Worm (Caenorhabditis elegans) whole organism, young adult: ENCODE measurements around the gene str-180.

ENCODE experiments used
- B0019.2 ChIP-seq: fragments of 200-800 bp; sonication (Bioruptor generic); conservative IDR thresholded peaks from 2 replicates; pipeline ENCODE4 v1.3.6; 2022; ENCODE audit warnings: missing genetic modification reagents, missing genetic modification characterization, missing compliant biosample characterization
- B0261.1 ChIP-seq: sonication (generic microtip); optimal IDR thresholded peaks from 2 replicates; lab custom pipeline; 2016; ENCODE audit warnings: mild to moderate bottlenecking, missing genetic modification characterization, moderate library complexity, missing compliant biosample characterization
- F33H1.4 ChIP-seq: fragments of 200-800 bp; sonication (Bioruptor generic); IDR thresholded peaks from 2 replicates; pipeline ENCODE4 v1.3.6; 2022; ENCODE audit warnings: missing genetic modification reagents, missing genetic modification characterization, missing compliant biosample characterization
- F37B4.10 ChIP-seq: fragments of 200-800 bp; sonication (Bioruptor generic); IDR thresholded peaks from 2 replicates; pipeline ENCODE4 v1.3.6; 2022; ENCODE audit warnings: missing genetic modification characterization, missing compliant biosample characterization
- F52B5.7 ChIP-seq: sonication (generic microtip); optimal IDR thresholded peaks from 2 replicates; lab custom pipeline; 2016; ENCODE audit warnings: mild to moderate bottlenecking, missing genetic modification characterization, missing compliant biosample characterization
- F55B11.4 ChIP-seq: sonication (generic microtip); optimal IDR thresholded peaks from 2 replicates; lab custom pipeline; 2016; ENCODE audit warnings: missing compliant biosample characterization, missing genetic modification characterization, borderline replicate concordance; ENCODE audit not compliant: insufficient read depth
- F57A8.1 ChIP-seq: fragments of 200-800 bp; sonication (Bioruptor generic); optimal IDR thresholded peaks from 2 replicates; lab custom pipeline; 2018; ENCODE audit warnings: mild to moderate bottlenecking, missing genetic modification characterization, moderate library complexity, missing compliant biosample characterization
- T26A5.8 ChIP-seq: sonication (generic microtip); optimal IDR thresholded peaks from 2 replicates; lab custom pipeline; 2016; ENCODE audit warnings: missing genetic modification characterization, missing compliant biosample characterization
- Y56A3A.18 ChIP-seq: fragments of 200-800 bp; sonication (Bioruptor generic); IDR thresholded peaks from 2 replicates; pipeline ENCODE4 v1.3.6; 2022; ENCODE audit warnings: missing genetic modification reagents, missing genetic modification characterization, missing compliant biosample characterization
- Y67H2A.10 ChIP-seq: fragments of 200-800 bp; sonication (Bioruptor generic); conservative IDR thresholded peaks from 2 replicates; pipeline ENCODE4 v1.3.6; 2022; ENCODE audit warnings: missing genetic modification reagents, missing genetic modification characterization, missing compliant biosample characterization
- akir-1 ChIP-seq: fragments of 200-800 bp; sonication (Bioruptor generic); optimal IDR thresholded peaks from 2 replicates; lab custom pipeline; 2018; ENCODE audit warnings: mild to moderate bottlenecking, missing genetic modification characterization, moderate library complexity, missing compliant biosample characterization
- atf-7 ChIP-seq: sonication (generic microtip); optimal IDR thresholded peaks from 2 replicates; lab custom pipeline; 2017; ENCODE audit warnings: mild to moderate bottlenecking, missing genetic modification characterization, missing compliant biosample characterization
- attf-5 ChIP-seq: fragments of 200-800 bp; sonication (Bioruptor generic); optimal IDR thresholded peaks from 2 replicates; lab custom pipeline; 2018; ENCODE audit warnings: mild to moderate bottlenecking, missing genetic modification characterization, missing compliant biosample characterization
- ccch-3 ChIP-seq: fragments of 200-800 bp; sonication (Bioruptor generic); optimal IDR thresholded peaks from 2 replicates; lab custom pipeline; 2018; ENCODE audit warnings: mild to moderate bottlenecking, missing genetic modification characterization, missing compliant biosample characterization
- cebp-1 ChIP-seq, 2 experiments: fragments of 200-800 bp in 1 of 2; sonication (Bioruptor generic) in 1 of 2; sonication (generic microtip) in 1 of 2; IDR thresholded peaks in 1 of 2; optimal IDR thresholded peaks in 1 of 2; 2 replicates each; pipeline versions ENCODE4 v1.3.6 to Lab custom; 2017 to 2022; ENCODE audit warnings: missing compliant biosample characterization in 2 of 2, missing genetic modification characterization in 2 of 2, mild to moderate bottlenecking in 1 of 2, missing genetic modification reagents in 1 of 2, moderate library complexity in 1 of 2
- ceh-91 ChIP-seq: fragments of 200-800 bp; sonication (Bioruptor generic); IDR thresholded peaks from 2 replicates; pipeline ENCODE4 v1.3.6; 2022; ENCODE audit warnings: missing genetic modification reagents, missing genetic modification characterization, missing compliant biosample characterization
- die-1 ChIP-seq: sonication (generic microtip); optimal IDR thresholded peaks from 2 replicates; lab custom pipeline; 2016; ENCODE audit warnings: missing genotype, mild to moderate bottlenecking, missing genetic modification characterization, missing compliant biosample characterization
- dox-1 ChIP-seq: fragments of 200-800 bp; sonication (Bioruptor generic); IDR thresholded peaks from 2 replicates; pipeline ENCODE4 v1.3.6; 2022; ENCODE audit warnings: missing genetic modification reagents, missing genetic modification characterization, missing compliant biosample characterization
- dpff-1 ChIP-seq: sonication (generic microtip); optimal IDR thresholded peaks from 2 replicates; lab custom pipeline; 2017; ENCODE audit warnings: mild to moderate bottlenecking, missing genetic modification characterization, missing compliant biosample characterization
- ets-4 ChIP-seq: fragments of 200-800 bp; sonication (Bioruptor generic); optimal IDR thresholded peaks from 2 replicates; lab custom pipeline; 2018; ENCODE audit warnings: mild to moderate bottlenecking, missing genetic modification characterization, missing compliant biosample characterization
- hlh-12 ChIP-seq: sonication (generic microtip); optimal IDR thresholded peaks from 2 replicates; lab custom pipeline; 2016; ENCODE audit warnings: missing genetic modification characterization, missing compliant biosample characterization
- hmg-1.2 ChIP-seq: fragments of 200-800 bp; sonication (Bioruptor generic); IDR thresholded peaks from 2 replicates; pipeline ENCODE4 v1.3.6; 2022; ENCODE audit warnings: missing genetic modification reagents, missing genetic modification characterization, missing compliant biosample characterization
- let-607 ChIP-seq, 2 experiments: fragments of 200-800 bp in 1 of 2; sonication (Bioruptor generic) in 1 of 2; sonication (generic microtip) in 1 of 2; optimal IDR thresholded peaks; 2 replicates each; lab custom pipeline; 2016 to 2018; ENCODE audit warnings: mild to moderate bottlenecking in 2 of 2, missing compliant biosample characterization in 2 of 2, missing genetic modification characterization in 2 of 2, moderate library complexity in 2 of 2, missing genotype in 1 of 2
- lin-26 ChIP-seq: fragments of 200-800 bp; sonication (Bioruptor generic); IDR thresholded peaks from 2 replicates; pipeline ENCODE4 v1.3.6; 2022; ENCODE audit warnings: missing genetic modification reagents, missing genetic modification characterization, missing compliant biosample characterization
- lir-1 ChIP-seq: fragments of 200-800 bp; sonication (Bioruptor generic); conservative IDR thresholded peaks from 2 replicates; pipeline ENCODE4 v1.3.6; 2022; ENCODE audit warnings: missing genetic modification reagents, missing genetic modification characterization, missing compliant biosample characterization
- madf-10 ChIP-seq: sonication (generic microtip); optimal IDR thresholded peaks from 2 replicates; lab custom pipeline; 2016; ENCODE audit warnings: mild to moderate bottlenecking, missing genetic modification characterization, missing compliant biosample characterization
- mcd-1 ChIP-seq: fragments of 200-800 bp; sonication (Bioruptor generic); IDR thresholded peaks from 2 replicates; pipeline ENCODE4 v1.3.6; 2022; ENCODE audit warnings: missing genetic modification reagents, missing genetic modification characterization, missing compliant biosample characterization
- nfya-2 ChIP-seq: fragments of 200-800 bp; sonication (Bioruptor generic); IDR thresholded peaks from 2 replicates; pipeline ENCODE4 v1.3.6; 2022; ENCODE audit warnings: missing genetic modification reagents, missing genetic modification characterization, missing compliant biosample characterization
- nfyb-1 ChIP-seq: fragments of 200-800 bp; sonication (Bioruptor generic); IDR thresholded peaks from 2 replicates; pipeline ENCODE4 v1.3.6; 2022; ENCODE audit warnings: missing genetic modification reagents, missing genetic modification characterization, missing compliant biosample characterization
- nhr-179 ChIP-seq: sonication (generic microtip); optimal IDR thresholded peaks from 2 replicates; lab custom pipeline; 2016; ENCODE audit warnings: mild to moderate bottlenecking, missing genetic modification characterization, missing compliant biosample characterization
- rpc-1 ChIP-seq, 2 experiments: fragments of 150-350 bp in 1 of 2; sonication (generic microtip) in 1 of 2; optimal IDR thresholded peaks; 2 replicates each; lab custom pipeline; 2014 to 2018; ENCODE audit warnings: missing biosample characterization in 1 of 2, missing genetic modification characterization in 1 of 2, missing genetic modification reagents in 1 of 2, missing genotype in 1 of 2
- snpc-1.1 ChIP-seq: sonication (generic microtip); optimal IDR thresholded peaks from 2 replicates; lab custom pipeline; 2017; ENCODE audit warnings: missing genetic modification characterization, mild to moderate bottlenecking, missing compliant biosample characterization, antibody characterized with exemption, moderate library complexity, missing genotype, missing genetic modification reagents; ENCODE audit not compliant: insufficient read depth
- unc-62 ChIP-seq: fragments of 150-350 bp; optimal IDR thresholded peaks from 2 replicates; lab custom pipeline; 2014; ENCODE audit warnings: missing biosample characterization, missing genetic modification reagents, missing genetic modification characterization
- xnd-1 ChIP-seq: sonication (generic microtip); optimal IDR thresholded peaks from 2 replicates; lab custom pipeline; 2016; ENCODE audit warnings: missing genotype, missing genetic modification reagents, missing genetic modification characterization, missing compliant biosample characterization
- zim-3 ChIP-seq: sonication (generic microtip); optimal IDR thresholded peaks from 2 replicates; lab custom pipeline; 2017; ENCODE audit warnings: mild to moderate bottlenecking, missing genetic modification characterization, moderate library complexity, missing compliant biosample characterization
- ztf-18 ChIP-seq: sonication (generic microtip); optimal IDR thresholded peaks from 2 replicates; lab custom pipeline; 2016; ENCODE audit warnings: missing genotype, mild to moderate bottlenecking, missing genetic modification characterization, missing compliant biosample characterization
- ztf-28 ChIP-seq: fragments of 200-800 bp; sonication (Bioruptor generic); IDR thresholded peaks from 2 replicates; pipeline ENCODE4 v1.3.6; 2022; ENCODE audit warnings: missing genetic modification reagents, missing genetic modification characterization, missing compliant biosample characterization

str-180 gene

ce11 chrV:6630769-6631168, 37.9 kb downstream of the str-180 start:
- TF ChIP-seq ztf-18 (tag; lab: Kevin White, UChicago) (no peak), hlh-12 (tag; lab: Kevin White, UChicago) (no peak), F33H1.4 (GFP tag; lab: Robert Waterston, UW) (no peak), ets-4 (GFP tag; lab: Kevin White, UChicago) (no peak)
- TF ChIP-seq, all 124 proteins: peak for 0

DNA sequence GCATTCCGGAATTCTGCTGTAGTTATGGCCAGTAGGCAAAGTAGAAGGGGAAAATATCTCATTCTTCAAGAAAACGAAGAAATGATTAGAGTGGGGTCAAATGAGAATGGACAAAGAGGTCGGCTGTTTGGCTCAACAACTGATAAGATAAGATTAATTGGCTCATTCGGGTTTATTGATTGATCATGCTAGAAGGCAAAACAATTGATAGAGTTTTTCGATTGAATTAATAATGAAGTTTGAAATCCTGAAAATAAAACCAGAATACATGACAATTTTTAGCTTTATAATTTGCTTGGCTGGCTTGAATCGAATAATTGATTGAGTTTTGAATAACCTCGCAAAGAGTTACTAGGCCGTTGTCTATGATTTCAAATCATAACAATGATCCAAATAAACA, 42.4 kb downstream of the str-180 start, which contains the start of gene ppt-1:
ppt-1 (minus strand) TSS at position 101 of the 400 bp plus-strand sequence.
- TF ChIP-seq Y67H2A.10 (GFP tag; lab: Robert Waterston, UW) (no peak), ceh-91 (GFP tag; lab: Robert Waterston, UW) (no peak), B0019.2 (GFP tag; lab: Robert Waterston, UW) (no peak), F57A8.1 (no peak), unc-62 (no peak), dpff-1 (tag; lab: Kevin White, UChicago) (no peak), F37B4.10 (GFP tag; lab: Robert Waterston, UW) (no peak), dox-1 (GFP tag; lab: Robert Waterston, UW) (no peak), hmg-1.2 (GFP tag; lab: Robert Waterston, UW) (no peak), nfya-2 (no peak), ccch-3 (no peak), T26A5.8 (tag; lab: Kevin White, UChicago) (no peak), F55B11.4 (no peak), B0261.1 (tag; lab: Kevin White, UChicago) (no peak), lin-26 (GFP tag; lab: Robert Waterston, UW) (no peak), xnd-1 (tag; lab: Kevin White, UChicago) (no peak), cebp-1 (GFP tag; IDR thresholded peaks at IDR 0.05; lab: Robert Waterston, UW) (no peak), cebp-1 (tag; optimal IDR thresholded peaks at IDR 0.05; lab: Kevin White, UChicago) (no peak), nfyb-1 (GFP tag; lab: Robert Waterston, UW) (no peak)

- no peak for TF ChIP-seq B0019.2 (GFP tag; lab: Robert Waterston, UW)
- no peak for TF ChIP-seq zim-3 (tag; lab: Kevin White, UChicago)
- TF ChIP-seq dox-1 (GFP tag; lab: Robert Waterston, UW): no peak
- no peak for TF ChIP-seq lir-1
- no peak for TF ChIP-seq let-607 (tag; optimal IDR thresholded peaks at IDR 0.05; lab: Kevin White, UChicago)
- no peak for TF ChIP-seq cebp-1 (GFP tag; IDR thresholded peaks at IDR 0.05; lab: Robert Waterston, UW)
- no peak for TF ChIP-seq cebp-1 (tag; optimal IDR thresholded peaks at IDR 0.05; lab: Kevin White, UChicago)
- TF ChIP-seq dpff-1 (tag; lab: Kevin White, UChicago): no peak
Observed at ce11 chrV:6621894-6622293, 46.7 kb downstream of the str-180 start, which contains the start of gene nhr-37. nhr-37 (plus strand) TSS chrV:6622194.

DNA sequence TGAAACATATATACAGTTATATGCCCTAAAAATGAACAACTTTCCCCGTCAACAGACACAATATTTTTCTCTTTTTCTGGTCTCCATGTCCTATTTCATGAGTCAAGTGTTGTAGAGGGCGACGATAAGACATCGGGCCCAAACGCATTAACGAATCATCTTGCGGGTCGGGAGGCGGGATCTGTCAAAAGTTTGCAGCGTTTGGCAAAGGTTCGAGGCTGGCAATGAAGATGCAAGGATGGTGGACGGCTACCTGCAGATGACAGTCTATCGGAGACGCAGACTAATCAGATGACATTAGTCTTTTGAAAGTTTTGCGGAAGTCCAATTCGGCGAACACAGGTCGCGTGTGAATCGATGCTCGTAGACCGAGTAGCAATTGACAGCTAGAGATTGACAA, 47.8 kb downstream of the str-180 start:
- TF ChIP-seq cebp-1 (GFP tag; IDR thresholded peaks at IDR 0.05; lab: Robert Waterston, UW) (no peak), cebp-1 (tag; optimal IDR thresholded peaks at IDR 0.05; lab: Kevin White, UChicago) (no peak), atf-7 (no peak), akir-1 (GFP tag; lab: Kevin White, UChicago) (no peak), rpc-1 (optimal IDR thresholded peaks at IDR 0.05; lab: Kevin White, UChicago) (no peak), rpc-1 (tag; optimal IDR thresholded peaks at IDR 0.05; lab: Kevin White, UChicago) (no peak), attf-5 (no peak), F52B5.7 (tag; lab: Kevin White, UChicago) (no peak), mcd-1 (GFP tag; lab: Robert Waterston, UW) (no peak), snpc-1.1 (tag; lab: Kevin White, UChicago) (no peak), Y56A3A.18 (GFP tag; lab: Robert Waterston, UW) (no peak), nhr-179 (tag; lab: Kevin White, UChicago) (no peak), madf-10 (tag; lab: Kevin White, UChicago) (no peak), hmg-1.2 (GFP tag; lab: Robert Waterston, UW) (no peak), die-1 (tag; lab: Kevin White, UChicago) (no peak), ztf-28 (GFP tag; lab: Robert Waterston, UW) (no peak)
- TF ChIP-seq, all 124 proteins: peak for 0
